Fruit fly (Drosophila melanogaster) whole organism, prepupa: Measurements from ENCODE around the gene TwdlC.

Source experiments
- CG10631 ChIP-seq: fragments of 200-800 bp; sonication (Bioruptor generic); optimal IDR thresholded peaks from 2 replicates; lab custom pipeline; 2016; ENCODE audit warnings: missing biosample characterization, missing genetic modification characterization
- CG3032 ChIP-seq: fragments of 200-800 bp; optimal IDR thresholded peaks from 2 replicates; lab custom pipeline; 2019; ENCODE audit warnings: missing biosample characterization, mild to moderate bottlenecking, missing genetic modification characterization, moderate library complexity
- CG31627 ChIP-seq: fragments of 200-800 bp; sonication (Bioruptor generic); optimal IDR thresholded peaks from 3 replicates; lab custom pipeline; 2016; ENCODE audit warnings: missing biosample characterization, missing genetic modification characterization
- fd85E ChIP-seq: fragments of 200-800 bp; sonication (Bioruptor generic); optimal IDR thresholded peaks from 3 replicates; lab custom pipeline; 2016; ENCODE audit warnings: missing biosample characterization, missing genetic modification characterization

DNA sequence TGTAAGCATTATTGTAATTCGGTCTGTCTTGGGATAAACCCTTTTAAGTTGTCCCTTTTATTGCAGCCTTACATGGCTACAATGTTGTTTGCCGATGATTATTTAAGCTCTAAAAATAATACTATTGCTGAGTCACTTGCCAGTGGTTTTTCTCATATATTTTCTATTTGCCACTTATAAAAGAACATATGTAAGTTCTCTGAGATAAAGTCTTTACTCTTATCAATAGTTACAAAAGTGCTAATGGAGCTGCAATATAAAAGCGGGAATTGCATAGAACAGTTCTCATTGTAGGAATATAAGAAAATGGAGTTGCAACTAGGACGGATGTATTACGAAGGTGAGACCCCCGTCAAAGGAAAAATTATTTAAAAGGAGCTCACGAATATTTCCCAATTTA lies 4.8 kb downstream of the TwdlC start, which contains the start of gene CG31077:
- TF ChIP-seq CG10631 (GFP tag; lab: Kevin White, UChicago) (no peak), CG3032 (no peak), CG31627 (GFP tag; lab: Kevin White, UChicago) (no peak), fd85E (no peak)
